Worm (Caenorhabditis elegans) whole organism, midembryonic: ENCODE data around the gene K12H6.9.

ENCODE experiments used
- T22C8.4 ChIP-seq: fragments of 200-800 bp; sonication (Bioruptor generic); IDR thresholded peaks from 2 replicates; pipeline ENCODE4 v1.3.6; 2022; ENCODE audit warnings: missing genetic modification characterization, missing compliant biosample characterization
- cog-1 ChIP-seq: sonication (generic microtip); optimal IDR thresholded peaks from 2 replicates; lab custom pipeline; 2016; ENCODE audit warnings: missing genetic modification characterization, missing compliant biosample characterization
- flt-1 ChIP-seq: fragments of 200-800 bp; sonication (Bioruptor generic); IDR thresholded peaks from 2 replicates; pipeline ENCODE4 v1.3.6; 2022; ENCODE audit warnings: missing genetic modification characterization, missing compliant biosample characterization
- klf-2 ChIP-seq: fragments of 200-800 bp; sonication (Bioruptor generic); conservative IDR thresholded peaks from 2 replicates; pipeline ENCODE4 v1.3.6; 2022; ENCODE audit warnings: missing genetic modification reagents, missing genetic modification characterization, missing compliant biosample characterization
- med-1 ChIP-seq: sonication (generic microtip); optimal IDR thresholded peaks from 2 replicates; lab custom pipeline; 2017; ENCODE audit warnings: missing genetic modification characterization, mild to moderate bottlenecking, missing compliant biosample characterization, antibody characterized with exemption, missing genetic modification reagents; ENCODE audit not compliant: insufficient read depth
- ref-1 ChIP-seq: fragments of 200-800 bp; sonication (Bioruptor generic); conservative IDR thresholded peaks from 2 replicates; pipeline ENCODE4 v1.3.6; 2022; ENCODE audit warnings: missing genetic modification reagents, missing genetic modification characterization, missing compliant biosample characterization
- tab-1 ChIP-seq: fragments of 200-800 bp; sonication (Bioruptor generic); IDR thresholded peaks from 2 replicates; pipeline ENCODE4 v1.3.6; 2022; ENCODE audit warnings: missing genetic modification characterization, missing compliant biosample characterization
- ztf-23 ChIP-seq: fragments of 200-800 bp; sonication (Bioruptor generic); IDR thresholded peaks from 2 replicates; pipeline ENCODE4 v1.3.6; 2022; ENCODE audit warnings: missing genetic modification reagents, missing genetic modification characterization, missing compliant biosample characterization
- ztf-29 ChIP-seq: fragments of 200-800 bp; sonication (Bioruptor generic); IDR thresholded peaks from 2 replicates; pipeline ENCODE4 v1.3.6; 2022; ENCODE audit warnings: missing genetic modification reagents, missing genetic modification characterization, missing compliant biosample characterization

K12H6.9 gene

ce11 chrII:2862557-2863035 is 38.4 kb downstream of the K12H6.9 start:
- TF ChIP-seq ztf-29 (GFP tag; lab: Robert Waterston, UW), result peak; percentile 8; the same call in 1 of the 2 replicates
- no peak for TF ChIP-seq T22C8.4

- no peak for TF ChIP-seq cog-1 (tag; lab: Kevin White, UChicago)
- no peak for TF ChIP-seq ztf-23 (GFP tag; lab: Robert Waterston, UW)
- TF ChIP-seq tab-1 (GFP tag; lab: Robert Waterston, UW), result no peak
- no peak for TF ChIP-seq klf-2 (GFP tag; lab: Robert Waterston, UW)
- TF ChIP-seq med-1, result no peak
- no peak for TF ChIP-seq T22C8.4
- no peak for TF ChIP-seq flt-1
- no peak for TF ChIP-seq ztf-29 (GFP tag; lab: Robert Waterston, UW)
- no peak for TF ChIP-seq ref-1 (GFP tag; lab: Robert Waterston, UW)
These were observed 40.0 kb downstream of the K12H6.9 start, which contains the start of gene Y110A2AL.5 for ce11 chrII:2864229-2864628. Y110A2AL.5 (plus strand) TSS chrII:2864529.

- no peak for TF ChIP-seq T22C8.4
- TF ChIP-seq tab-1 (GFP tag; lab: Robert Waterston, UW), result no peak
- no peak for TF ChIP-seq ztf-23 (GFP tag; lab: Robert Waterston, UW)
- TF ChIP-seq cog-1 (tag; lab: Kevin White, UChicago), result no peak
These were observed 41.2 kb downstream of the K12H6.9 start for ce11 chrII:2865355-2865754.

DNA sequence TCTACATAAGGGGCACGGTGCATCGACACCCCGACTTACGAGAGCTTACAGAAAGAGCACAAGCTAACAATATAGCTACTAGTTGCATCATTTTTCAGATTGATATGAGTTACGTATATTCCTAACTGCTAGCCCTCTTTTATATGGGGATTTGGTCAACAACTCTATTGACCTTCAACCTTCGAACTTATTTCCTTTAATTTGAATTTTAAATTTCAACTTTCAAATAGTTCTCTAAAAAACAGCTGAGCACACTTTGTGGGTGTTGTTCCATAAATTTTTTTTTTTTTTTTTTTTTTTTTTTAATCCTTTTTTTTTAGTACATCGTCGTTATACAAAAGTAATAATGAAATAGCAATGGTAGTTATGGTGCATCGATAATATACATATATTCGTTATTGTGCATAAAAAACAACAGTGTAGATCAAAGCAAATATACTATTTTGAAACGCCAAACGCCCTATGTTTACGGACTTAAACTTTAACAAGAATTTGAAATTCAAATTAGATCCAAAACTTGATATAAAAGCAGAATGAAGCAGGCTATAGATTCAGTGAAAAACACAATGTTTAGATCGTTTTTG is 42.4 kb downstream of the K12H6.9 start, which contains the start of the genes Y110A2AL.9 and Y110A2AL.3:
Gene Y110A2AL.9, minus strand, starts transcription at position 101 of the 584 bp plus-strand sequence.
Gene Y110A2AL.3, plus strand, starts transcription at position 534 of the 584 bp plus-strand sequence.
- no peak for TF ChIP-seq ref-1 (GFP tag; lab: Robert Waterston, UW)
- no peak for TF ChIP-seq klf-2 (GFP tag; lab: Robert Waterston, UW)
- no peak for TF ChIP-seq T22C8.4
- TF ChIP-seq med-1, result no peak
- TF ChIP-seq tab-1 (GFP tag; lab: Robert Waterston, UW), result no peak
- no peak for TF ChIP-seq flt-1
- TF ChIP-seq cog-1 (tag; lab: Kevin White, UChicago), result no peak
- no peak for TF ChIP-seq ztf-29 (GFP tag; lab: Robert Waterston, UW)
- no peak for TF ChIP-seq ztf-23 (GFP tag; lab: Robert Waterston, UW)

DNA sequence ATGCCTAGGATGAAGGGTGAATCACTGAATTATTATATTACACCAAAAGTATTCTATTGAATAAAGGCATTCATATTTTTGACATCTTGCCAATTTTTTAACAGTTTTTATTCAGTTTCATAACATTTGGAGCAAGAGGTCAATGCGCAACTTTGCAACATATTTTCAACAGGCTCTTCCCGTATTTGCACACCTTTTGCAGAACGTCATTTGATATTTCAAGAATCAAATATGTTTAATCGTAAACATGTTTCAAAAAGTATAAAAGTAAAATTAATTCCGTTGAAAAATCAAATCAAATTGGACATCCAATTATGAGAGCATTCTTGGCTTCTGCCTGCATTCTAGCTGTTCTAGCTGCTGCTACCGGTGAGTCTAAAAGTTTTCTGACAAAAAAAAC is 43.5 kb downstream of the K12H6.9 start, which contains the start of gene Y110A2AL.2:
Gene Y110A2AL.2, plus strand, starts transcription at position 301 of the 400 bp plus-strand sequence.
- TF ChIP-seq cog-1 (tag; lab: Kevin White, UChicago) (no peak), ztf-29 (GFP tag; lab: Robert Waterston, UW) (no peak), ref-1 (GFP tag; lab: Robert Waterston, UW) (no peak), flt-1 (no peak), med-1 (no peak), ztf-23 (GFP tag; lab: Robert Waterston, UW) (no peak), klf-2 (GFP tag; lab: Robert Waterston, UW) (no peak), T22C8.4 (no peak), tab-1 (GFP tag; lab: Robert Waterston, UW) (no peak)

ce11 chrII:2871816-2872215 is 47.6 kb downstream of the K12H6.9 start, which contains the start of gene Y110A2AL.10:
Y110A2AL.10 (minus strand) TSS chrII:2871916.
- TF ChIP-seq med-1 (no peak), flt-1 (no peak), cog-1 (tag; lab: Kevin White, UChicago) (no peak), ref-1 (GFP tag; lab: Robert Waterston, UW) (no peak), ztf-29 (GFP tag; lab: Robert Waterston, UW) (no peak), ztf-23 (GFP tag; lab: Robert Waterston, UW) (no peak)
